Fruit fly (Drosophila melanogaster): ENCODE data around the gene Tsp86D.

The Tsp86D gene

dm6 chr3R:10885422-10886081 lies 17.0 kb downstream of the Tsp86D start, which contains the start of gene Leash (continued):
- TF ChIP-seq CG2129 (GFP tag; IDR thresholded peaks at IDR 0.05; ENCODE audit: partially characterized antibody) (0 out of 2 replicates have a peak, but pooled peaks have one; percentile 16), CG4360 (GFP tag; IDR thresholded peaks at IDR 0.05) (peak; percentile 73), wdn (GFP tag; IDR thresholded peaks at IDR 0.05) (no peak), CG9797 (GFP tag; optimal IDR thresholded peaks at IDR 0.05) (peak; percentile 38), fd102C (GFP tag; optimal IDR thresholded peaks at IDR 0.05) (no peak), Hr39 (optimal IDR thresholded peaks at IDR 0.05) (no peak), CTCF (GFP tag; optimal IDR thresholded peaks at IDR 0.05) (peak; percentile 9), CG1529 (GFP tag; optimal IDR thresholded peaks at IDR 0.05) (no peak), Med (GFP tag) (peak; percentile 36), Mrtf (GFP tag; IDR thresholded peaks at IDR 0.05) (no peak), CG3163 (GFP tag; optimal IDR thresholded peaks at IDR 0.05) (peak; percentile 57), HLH4C (GFP tag; IDR thresholded peaks at IDR 0.05; ENCODE audit: partially characterized antibody) (peak; percentile 48; the same call in 1 of the 3 replicates), CG34224 (GFP tag; IDR thresholded peaks at IDR 0.05; ENCODE audit: partially characterized antibody) (peak; percentile 62; the same call in 1 of the 3 replicates), Drgx (GFP tag; IDR thresholded peaks at IDR 0.05) (no peak), CG15514 (GFP tag; optimal IDR thresholded peaks at IDR 0.05) (peak; percentile 44), NK7.1 (GFP tag; optimal IDR thresholded peaks at IDR 0.05) (no peak), MESR4 (GFP tag; optimal IDR thresholded peaks at IDR 0.05) (peak; percentile 28), Sry-β (GFP tag; optimal IDR thresholded peaks at IDR 0.05) (peak; percentile 29), disco-r (GFP tag; optimal IDR thresholded peaks at IDR 0.05) (no peak), CG2116 (GFP tag; optimal IDR thresholded peaks at IDR 0.05) (peak; percentile 35), row (GFP tag; IDR thresholded peaks at IDR 0.05) (peak; percentile 10; the same call in 1 of the 3 replicates), CG8359 (GFP tag; optimal IDR thresholded peaks at IDR 0.05; ENCODE audit: borderline replicate concordance) (no peak), psq (GFP tag; optimal IDR thresholded peaks at IDR 0.05) (no peak), crol (GFP tag; IDR thresholded peaks at IDR 0.05) (peak; percentile 6; the same call in 1 of the 2 replicates), bbx (GFP tag; IDR thresholded peaks at IDR 0.05; ENCODE audit: partially characterized antibody) (peak; percentile 67), sob (GFP tag; IDR thresholded peaks at IDR 0.05) (no peak), Aef1 (GFP tag; IDR thresholded peaks at IDR 0.05) (peak; percentile 27; the same call in 1 of the 3 replicates), CG2199 (GFP tag; IDR thresholded peaks at IDR 0.05) (0 out of 3 replicates have a peak, but pooled peaks have one; percentile 16), CG9876 (GFP tag; optimal IDR thresholded peaks at IDR 0.05) (no peak), Side (GFP tag; optimal IDR thresholded peaks at IDR 0.05) (no peak), Dll (GFP tag; IDR thresholded peaks at IDR 0.05; ENCODE audit: partially characterized antibody) (peak; percentile 68; the same call in 3 of the 4 replicates), CG6791 (GFP tag; IDR thresholded peaks at IDR 0.05; ENCODE audit: partially characterized antibody) (peak; percentile 66; the same call in 2 of the 3 replicates), HmgZ (tag; optimal IDR thresholded peaks at IDR 0.05) (peak; percentile 2), vvl (GFP tag; IDR thresholded peaks at IDR 0.05) (peak; percentile 12; the same call in 1 of the 2 replicates), YL-1 (GFP tag; optimal IDR thresholded peaks at IDR 0.05) (peak; percentile 16), insv (GFP tag; optimal IDR thresholded peaks at IDR 0.05) (no peak), mld (GFP tag; IDR thresholded peaks at IDR 0.05; ENCODE audit: partially characterized antibody) (no peak; the same call in 2 of the 3 replicates), E2f2 (GFP tag; IDR thresholded peaks at IDR 0.05) (peak; percentile 81), CG9817 (tag; optimal IDR thresholded peaks at IDR 0.05) (no peak), p53 (GFP tag; optimal IDR thresholded peaks at IDR 0.05) (no peak), CG6175 (GFP tag; IDR thresholded peaks at IDR 0.05) (0 out of 3 replicates have a peak, but pooled peaks have one; percentile 41), CG10543 (GFP tag; optimal IDR thresholded peaks at IDR 0.05) (no peak)

Data from whole organism, embryonic.